Worm (Caenorhabditis elegans) whole organism, young adult: ENCODE results near the gene Y57G11A.5.

Experiments
- B0035.1 ChIP-seq: sonication (generic microtip); optimal IDR thresholded peaks from 2 replicates; lab custom pipeline; 2016; ENCODE audit warnings: missing genetic modification characterization, mild to moderate bottlenecking, missing compliant biosample characterization, missing genotype, missing genetic modification reagents
- B0261.1 ChIP-seq: sonication (generic microtip); optimal IDR thresholded peaks from 2 replicates; lab custom pipeline; 2016; ENCODE audit warnings: mild to moderate bottlenecking, missing genetic modification characterization, moderate library complexity, missing compliant biosample characterization
- D2030.7 ChIP-seq: fragments of 200-800 bp; sonication (Bioruptor generic); IDR thresholded peaks from 2 replicates; pipeline ENCODE4 v1.3.6; 2022; ENCODE audit warnings: missing genetic modification reagents, missing genetic modification characterization, missing compliant biosample characterization
- F37B4.10 ChIP-seq: fragments of 200-800 bp; sonication (Bioruptor generic); IDR thresholded peaks from 2 replicates; pipeline ENCODE4 v1.3.6; 2022; ENCODE audit warnings: missing genetic modification characterization, missing compliant biosample characterization
- F39B2.1 ChIP-seq: fragments of 200-800 bp; sonication (Bioruptor generic); IDR thresholded peaks from 2 replicates; pipeline ENCODE4 v1.3.6; 2022; ENCODE audit warnings: missing genetic modification reagents, missing genetic modification characterization, missing compliant biosample characterization
- F52B5.7 ChIP-seq: sonication (generic microtip); optimal IDR thresholded peaks from 2 replicates; lab custom pipeline; 2016; ENCODE audit warnings: mild to moderate bottlenecking, missing genetic modification characterization, missing compliant biosample characterization
- F55B11.4 ChIP-seq: sonication (generic microtip); optimal IDR thresholded peaks from 2 replicates; lab custom pipeline; 2016; ENCODE audit warnings: missing compliant biosample characterization, missing genetic modification characterization, borderline replicate concordance; ENCODE audit not compliant: insufficient read depth
- K12H6.12 ChIP-seq: fragments of 200-800 bp; sonication (Bioruptor generic); optimal IDR thresholded peaks from 2 replicates; lab custom pipeline; 2018; ENCODE audit warnings: mild to moderate bottlenecking, missing genetic modification characterization, missing compliant biosample characterization
- T07F8.4 ChIP-seq: sonication (generic microtip); optimal IDR thresholded peaks from 2 replicates; lab custom pipeline; 2016; ENCODE audit warnings: mild to moderate bottlenecking, missing genetic modification characterization, moderate library complexity, missing compliant biosample characterization
- Y53G8AR.9 ChIP-seq: fragments of 200-800 bp; sonication (Bioruptor generic); conservative IDR thresholded peaks from 2 replicates; pipeline ENCODE4 v1.3.6; 2022; ENCODE audit warnings: missing genetic modification reagents, missing genetic modification characterization, missing compliant biosample characterization
- Y56A3A.18 ChIP-seq: fragments of 200-800 bp; sonication (Bioruptor generic); IDR thresholded peaks from 2 replicates; pipeline ENCODE4 v1.3.6; 2022; ENCODE audit warnings: missing genetic modification reagents, missing genetic modification characterization, missing compliant biosample characterization
- Y95B8A.8 ChIP-seq: fragments of 200-800 bp; sonication (Bioruptor generic); IDR thresholded peaks from 2 replicates; pipeline ENCODE4 v1.3.6; 2022; ENCODE audit warnings: missing genetic modification reagents, missing genetic modification characterization, missing compliant biosample characterization
- ama-1 ChIP-seq, 3 experiments: fragments of 150-350 bp in 1 of 3; sonication (generic microtip) in 2 of 3; optimal IDR thresholded peaks; 2 replicates each; lab custom pipeline; 2014 to 2018; ENCODE audit warnings: missing biosample characterization in 2 of 3, missing genetic modification characterization in 2 of 3, missing genetic modification reagents in 2 of 3
- attf-5 ChIP-seq: fragments of 200-800 bp; sonication (Bioruptor generic); optimal IDR thresholded peaks from 2 replicates; lab custom pipeline; 2018; ENCODE audit warnings: mild to moderate bottlenecking, missing genetic modification characterization, missing compliant biosample characterization
- bed-1 ChIP-seq: fragments of 200-800 bp; sonication (Bioruptor generic); IDR thresholded peaks from 2 replicates; pipeline ENCODE4 v1.3.6; 2022; ENCODE audit warnings: missing genetic modification reagents, missing genetic modification characterization, missing compliant biosample characterization
- ccch-3 ChIP-seq: fragments of 200-800 bp; sonication (Bioruptor generic); optimal IDR thresholded peaks from 2 replicates; lab custom pipeline; 2018; ENCODE audit warnings: mild to moderate bottlenecking, missing genetic modification characterization, missing compliant biosample characterization
- cebp-1 ChIP-seq, 2 experiments: fragments of 200-800 bp in 1 of 2; sonication (Bioruptor generic) in 1 of 2; sonication (generic microtip) in 1 of 2; IDR thresholded peaks in 1 of 2; optimal IDR thresholded peaks in 1 of 2; 2 replicates each; pipeline versions ENCODE4 v1.3.6 to Lab custom; 2017 to 2022; ENCODE audit warnings: missing compliant biosample characterization in 2 of 2, missing genetic modification characterization in 2 of 2, mild to moderate bottlenecking in 1 of 2, missing genetic modification reagents in 1 of 2, moderate library complexity in 1 of 2
- ceh-100 ChIP-seq: fragments of 200-800 bp; sonication (Bioruptor generic); IDR thresholded peaks from 2 replicates; pipeline ENCODE4 v1.3.6; 2022; ENCODE audit warnings: missing genetic modification reagents, missing genetic modification characterization, missing compliant biosample characterization
- ceh-79 ChIP-seq: sonication (generic microtip); optimal IDR thresholded peaks from 2 replicates; lab custom pipeline; 2017; ENCODE audit warnings: mild to moderate bottlenecking, missing genetic modification characterization, missing compliant biosample characterization
- dpff-1 ChIP-seq: sonication (generic microtip); optimal IDR thresholded peaks from 2 replicates; lab custom pipeline; 2017; ENCODE audit warnings: mild to moderate bottlenecking, missing genetic modification characterization, missing compliant biosample characterization
- egl-18 ChIP-seq: fragments of 200-800 bp; sonication (Bioruptor generic); IDR thresholded peaks from 2 replicates; pipeline ENCODE4 v1.3.6; 2022; ENCODE audit warnings: missing genetic modification reagents, missing genetic modification characterization, missing compliant biosample characterization
- egrh-3 ChIP-seq: fragments of 200-800 bp; sonication (Bioruptor generic); IDR thresholded peaks from 2 replicates; pipeline ENCODE4 v1.3.6; 2022; ENCODE audit warnings: missing genetic modification reagents, missing genetic modification characterization, missing compliant biosample characterization
- ekl-4 ChIP-seq: fragments of 200-800 bp; sonication (Bioruptor generic); IDR thresholded peaks from 2 replicates; pipeline ENCODE4 v1.3.6; 2022; ENCODE audit warnings: missing genetic modification reagents, missing genetic modification characterization, missing compliant biosample characterization
- ets-4 ChIP-seq: fragments of 200-800 bp; sonication (Bioruptor generic); optimal IDR thresholded peaks from 2 replicates; lab custom pipeline; 2018; ENCODE audit warnings: mild to moderate bottlenecking, missing genetic modification characterization, missing compliant biosample characterization
- gei-17 ChIP-seq: fragments of 200-800 bp; sonication (Bioruptor generic); optimal IDR thresholded peaks from 2 replicates; lab custom pipeline; 2018; ENCODE audit warnings: mild to moderate bottlenecking, missing genetic modification characterization, missing compliant biosample characterization
- hlh-26 ChIP-seq: fragments of 200-800 bp; sonication (Bioruptor generic); conservative IDR thresholded peaks from 2 replicates; pipeline ENCODE4 v1.3.6; 2022; ENCODE audit warnings: missing genetic modification reagents, missing genetic modification characterization, missing compliant biosample characterization
- hmg-20 ChIP-seq: fragments of 200-800 bp; sonication (Bioruptor generic); IDR thresholded peaks from 2 replicates; pipeline ENCODE4 v1.3.6; 2022; ENCODE audit warnings: missing genetic modification reagents, missing genetic modification characterization, missing compliant biosample characterization
- lag-1 ChIP-seq: fragments of 200-800 bp; sonication (Bioruptor generic); IDR thresholded peaks from 2 replicates; pipeline ENCODE4 v1.3.6; 2022; ENCODE audit warnings: missing genetic modification reagents, missing genetic modification characterization, missing compliant biosample characterization
- lin-26 ChIP-seq: fragments of 200-800 bp; sonication (Bioruptor generic); IDR thresholded peaks from 2 replicates; pipeline ENCODE4 v1.3.6; 2022; ENCODE audit warnings: missing genetic modification reagents, missing genetic modification characterization, missing compliant biosample characterization
- lir-1 ChIP-seq: fragments of 200-800 bp; sonication (Bioruptor generic); conservative IDR thresholded peaks from 2 replicates; pipeline ENCODE4 v1.3.6; 2022; ENCODE audit warnings: missing genetic modification reagents, missing genetic modification characterization, missing compliant biosample characterization
- madf-10 ChIP-seq: sonication (generic microtip); optimal IDR thresholded peaks from 2 replicates; lab custom pipeline; 2016; ENCODE audit warnings: mild to moderate bottlenecking, missing genetic modification characterization, missing compliant biosample characterization
- madf-3 ChIP-seq: fragments of 200-800 bp; sonication (Bioruptor generic); IDR thresholded peaks from 2 replicates; pipeline ENCODE4 v1.3.6; 2022; ENCODE audit warnings: missing genetic modification reagents, missing genetic modification characterization, missing compliant biosample characterization
- mes-4 ChIP-seq: sonication (generic microtip); optimal IDR thresholded peaks from 2 replicates; lab custom pipeline; 2016; ENCODE audit warnings: missing genotype, missing genetic modification characterization, missing compliant biosample characterization
- nfya-2 ChIP-seq: fragments of 200-800 bp; sonication (Bioruptor generic); IDR thresholded peaks from 2 replicates; pipeline ENCODE4 v1.3.6; 2022; ENCODE audit warnings: missing genetic modification reagents, missing genetic modification characterization, missing compliant biosample characterization
- nfyb-1 ChIP-seq: fragments of 200-800 bp; sonication (Bioruptor generic); IDR thresholded peaks from 2 replicates; pipeline ENCODE4 v1.3.6; 2022; ENCODE audit warnings: missing genetic modification reagents, missing genetic modification characterization, missing compliant biosample characterization
- nhr-120 ChIP-seq: fragments of 200-800 bp; sonication (Bioruptor generic); IDR thresholded peaks from 2 replicates; pipeline ENCODE4 v1.3.6; 2022; ENCODE audit warnings: missing genetic modification characterization, missing compliant biosample characterization
- nhr-179 ChIP-seq: sonication (generic microtip); optimal IDR thresholded peaks from 2 replicates; lab custom pipeline; 2016; ENCODE audit warnings: mild to moderate bottlenecking, missing genetic modification characterization, missing compliant biosample characterization
- nhr-27 ChIP-seq: fragments of 200-800 bp; sonication (Bioruptor generic); optimal IDR thresholded peaks from 2 replicates; lab custom pipeline; 2018; ENCODE audit warnings: mild to moderate bottlenecking, missing genetic modification characterization, moderate library complexity, missing compliant biosample characterization
- nhr-90 ChIP-seq: sonication (generic microtip); optimal IDR thresholded peaks from 2 replicates; lab custom pipeline; 2016; ENCODE audit warnings: missing genotype, mild to moderate bottlenecking, missing genetic modification characterization, missing compliant biosample characterization
- pbrm-1 ChIP-seq: fragments of 200-800 bp; sonication (Bioruptor generic); IDR thresholded peaks from 2 replicates; pipeline ENCODE4 v1.3.6; 2022; ENCODE audit warnings: missing genetic modification reagents, missing genetic modification characterization, missing compliant biosample characterization
- sdz-38 ChIP-seq: sonication (generic microtip); optimal IDR thresholded peaks from 2 replicates; lab custom pipeline; 2016; ENCODE audit warnings: missing genotype, missing genetic modification characterization, missing compliant biosample characterization
- snpc-4 ChIP-seq, 5 experiments: fragments of 150-350 bp in 1 of 5; sonication (generic microtip) in 4 of 5; optimal IDR thresholded peaks; 2 replicates each; lab custom pipeline; 2014 to 2018; ENCODE audit warnings: missing genetic modification characterization in 5 of 5, missing biosample characterization in 3 of 5, antibody characterized with exemption in 2 of 5, mild to moderate bottlenecking in 2 of 5, missing compliant biosample characterization in 2 of 5, missing genotype in 2 of 5, moderate library complexity in 2 of 5, missing genetic modification reagents in 1 of 5
- sptf-2 ChIP-seq: fragments of 200-800 bp; sonication (Bioruptor generic); optimal IDR thresholded peaks from 2 replicates; lab custom pipeline; 2018; ENCODE audit warnings: mild to moderate bottlenecking, missing genetic modification characterization, missing compliant biosample characterization
- tbp1 ChIP-seq: fragments of 200-800 bp; sonication (Bioruptor generic); optimal IDR thresholded peaks from 2 replicates; lab custom pipeline; 2018; ENCODE audit warnings: mild to moderate bottlenecking, missing genetic modification characterization, missing compliant biosample characterization
- xnd-1 ChIP-seq: sonication (generic microtip); optimal IDR thresholded peaks from 2 replicates; lab custom pipeline; 2016; ENCODE audit warnings: missing genotype, missing genetic modification reagents, missing genetic modification characterization, missing compliant biosample characterization
- ztf-18 ChIP-seq: sonication (generic microtip); optimal IDR thresholded peaks from 2 replicates; lab custom pipeline; 2016; ENCODE audit warnings: missing genotype, mild to moderate bottlenecking, missing genetic modification characterization, missing compliant biosample characterization
- ztf-25 ChIP-seq: fragments of 200-800 bp; sonication (Bioruptor generic); IDR thresholded peaks from 2 replicates; pipeline ENCODE4 v1.3.6; 2022; ENCODE audit warnings: missing genetic modification reagents, missing genetic modification characterization, missing compliant biosample characterization

Y57G11A.5 gene

ce11 chrIV:14464065-14464567 is 48.2 kb downstream of the Y57G11A.5 start, which contains the start of gene dld-1 (continued):
- TF ChIP-seq sptf-2 (GFP tag; lab: Kevin White, UChicago) (no peak), gei-17 (peak; percentile 52), Y56A3A.18 (GFP tag; lab: Robert Waterston, UW) (no peak), madf-3 (GFP tag; lab: Robert Waterston, UW) (peak; percentile 76), lir-1 (peak; percentile 78), attf-5 (GFP tag; lab: Kevin White, UChicago) (peak; percentile 85), ama-1 (optimal IDR thresholded peaks at IDR 0.05; lab: Kevin White, UChicago) (no peak), ama-1 (GFP tag; optimal IDR thresholded peaks at IDR 0.05; lab: Kevin White, UChicago) (no peak), egrh-3 (GFP tag; lab: Robert Waterston, UW) (no peak), bed-1 (GFP tag; lab: Robert Waterston, UW) (no peak), B0035.1 (tag; lab: Kevin White, UChicago) (no peak), sdz-38 (tag; lab: Kevin White, UChicago) (no peak), egl-18 (GFP tag; lab: Robert Waterston, UW) (no peak), ztf-25 (no peak), nfya-2 (GFP tag; lab: Robert Waterston, UW) (no peak), Y53G8AR.9 (GFP tag; lab: Robert Waterston, UW) (peak; percentile 83), madf-10 (tag; lab: Kevin White, UChicago) (peak; percentile 69), hlh-26 (no peak), ceh-100 (GFP tag; lab: Robert Waterston, UW) (0 out of 2 replicates have a peak, but pooled peaks have one; percentile 17), Y95B8A.8 (GFP tag; lab: Robert Waterston, UW) (0 out of 2 replicates have a peak, but pooled peaks have one; percentile 49), mes-4 (tag; lab: Kevin White, UChicago) (no peak), nhr-90 (tag; lab: Kevin White, UChicago) (no peak), ekl-4 (GFP tag; lab: Robert Waterston, UW) (peak; percentile 87), snpc-4 (GFP tag; optimal IDR thresholded peaks at IDR 0.05; lab: Kevin White, UChicago) (peak; percentile 96), snpc-4 (tag; optimal IDR thresholded peaks at IDR 0.05; lab: Kevin White, UChicago) (peak; percentile 74 to 98 (median 97)), B0261.1 (tag; lab: Kevin White, UChicago) (no peak), ccch-3 (GFP tag; lab: Kevin White, UChicago) (no peak), nhr-27 (no peak), lin-26 (GFP tag; lab: Robert Waterston, UW) (no peak; the same call in none of the 2 replicates), F55B11.4 (tag; lab: Kevin White, UChicago) (no peak), nhr-179 (tag; lab: Kevin White, UChicago) (no peak), pbrm-1 (peak; percentile 87), lag-1 (GFP tag; lab: Robert Waterston, UW) (no peak), nhr-120 (no peak), ets-4 (no peak), F52B5.7 (tag; lab: Kevin White, UChicago) (no peak), F39B2.1 (no peak), F37B4.10 (GFP tag; lab: Robert Waterston, UW) (no peak), D2030.7 (peak; percentile 84), ceh-79 (tag; lab: Kevin White, UChicago) (no peak), ztf-18 (tag; lab: Kevin White, UChicago) (peak; percentile 26), xnd-1 (tag; lab: Kevin White, UChicago) (peak; percentile 24), T07F8.4 (no peak), hmg-20 (no peak), K12H6.12 (peak; percentile 36), nfyb-1 (GFP tag; lab: Robert Waterston, UW) (peak; percentile 83), dpff-1 (tag; lab: Kevin White, UChicago) (no peak), tbp1 (GFP tag; lab: Kevin White, UChicago) (peak; percentile 79), cebp-1 (GFP tag; IDR thresholded peaks at IDR 0.05; lab: Robert Waterston, UW) (peak; percentile 70), cebp-1 (tag; optimal IDR thresholded peaks at IDR 0.05; lab: Kevin White, UChicago) (peak; percentile 91)
